Worm (Caenorhabditis elegans): ENCODE measurements around the gene gst-44.

DNA sequence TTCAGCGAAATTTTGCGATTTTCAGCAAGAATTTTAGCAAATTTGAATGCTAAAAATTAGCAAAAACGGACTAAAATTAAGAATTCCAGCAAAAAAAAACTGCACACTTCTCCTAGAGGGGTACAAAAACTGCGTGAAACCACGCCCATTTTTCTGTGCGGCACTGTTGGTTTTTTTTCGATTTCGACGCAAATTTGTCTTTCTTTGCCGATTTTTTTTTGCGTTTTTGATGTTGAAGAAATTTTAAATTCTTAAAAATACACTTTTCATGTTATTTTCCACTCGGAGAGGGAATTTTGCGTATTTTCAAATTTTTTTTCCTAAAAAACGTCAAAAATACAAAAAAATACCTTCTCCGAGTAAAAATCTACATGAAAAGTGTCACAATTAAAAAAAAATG, 13.3 kb downstream of the gst-44 start, which contains the start of gene syp-1:
- TF ChIP-seq ceh-82 (tag; optimal IDR thresholded peaks at IDR 0.05) (no peak), aly-2 (tag; optimal IDR thresholded peaks at IDR 0.05) (no peak), egl-27 (tag; optimal IDR thresholded peaks at IDR 0.05) (no peak), dmd-4 (tag; optimal IDR thresholded peaks at IDR 0.05) (no peak)
